Fruit fly (Drosophila melanogaster) whole organism, prepupa: ENCODE measurements around the gene Mon1.

Source experiments
- Blimp-1 ChIP-seq: fragments of 200-800 bp; sonication (Bioruptor generic); optimal IDR thresholded peaks from 3 replicates; lab custom pipeline; 2017; ENCODE audit warnings: missing biosample characterization, missing genetic modification characterization, mild to moderate bottlenecking, moderate library complexity, missing genetic modification reagents
- CG11902 ChIP-seq: fragments of 200-800 bp; sonication (Bioruptor generic); optimal IDR thresholded peaks from 3 replicates; lab custom pipeline; 2016; ENCODE audit warnings: missing biosample characterization, missing genetic modification characterization
- CG15336 ChIP-seq: fragments of 200-800 bp; sonication (Bioruptor generic); IDR thresholded peaks from 2 replicates; pipeline ENCODE4 v1.3.6; 2022; ENCODE audit warnings: missing biosample characterization, missing genetic modification characterization
- CG16779 ChIP-seq: fragments of 200-800 bp; sonication (Bioruptor generic); optimal IDR thresholded peaks from 3 replicates; lab custom pipeline; 2017; ENCODE audit warnings: missing biosample characterization, mild to moderate bottlenecking, missing genetic modification characterization
- CG3032 ChIP-seq: fragments of 200-800 bp; optimal IDR thresholded peaks from 2 replicates; lab custom pipeline; 2019; ENCODE audit warnings: missing biosample characterization, mild to moderate bottlenecking, missing genetic modification characterization, moderate library complexity
- CG31627 ChIP-seq: fragments of 200-800 bp; sonication (Bioruptor generic); optimal IDR thresholded peaks from 3 replicates; lab custom pipeline; 2016; ENCODE audit warnings: missing biosample characterization, missing genetic modification characterization
- CG6276 ChIP-seq: fragments of 200-800 bp; sonication (Bioruptor generic); optimal IDR thresholded peaks from 2 replicates; lab custom pipeline; 2017; ENCODE audit warnings: missing biosample characterization, mild to moderate bottlenecking, missing genetic modification characterization
- CG6854 ChIP-seq: fragments of 200-800 bp; sonication (Bioruptor generic); optimal IDR thresholded peaks from 2 replicates; lab custom pipeline; 2017; ENCODE audit warnings: missing biosample characterization, mild to moderate bottlenecking, missing genetic modification characterization
- CG7368 ChIP-seq: fragments of 200-800 bp; sonication (Bioruptor generic); optimal IDR thresholded peaks from 3 replicates; lab custom pipeline; 2016; ENCODE audit warnings: missing biosample characterization, missing genetic modification characterization
- CG8319 ChIP-seq: fragments of 200-800 bp; sonication (Bioruptor generic); optimal IDR thresholded peaks from 3 replicates; lab custom pipeline; 2016; ENCODE audit warnings: missing biosample characterization, missing genetic modification characterization
- CG8632 ChIP-seq: fragments of 200-800 bp; sonication (Bioruptor generic); optimal IDR thresholded peaks from 3 replicates; lab custom pipeline; 2016; ENCODE audit warnings: missing biosample characterization, missing genetic modification characterization
- CG9139 ChIP-seq: fragments of 200-800 bp; sonication (Bioruptor generic); optimal IDR thresholded peaks from 3 replicates; lab custom pipeline; 2017; ENCODE audit warnings: missing biosample characterization, mild to moderate bottlenecking, missing genetic modification characterization
- Eip75B ChIP-seq: fragments of 200-800 bp; sonication (Bioruptor generic); optimal IDR thresholded peaks from 3 replicates; lab custom pipeline; 2016; ENCODE audit warnings: missing biosample characterization, missing genetic modification characterization
- Eip78C ChIP-seq: fragments of 200-800 bp; sonication (Bioruptor generic); peaks from one replicate; lab custom pipeline; 2016; ENCODE audit warnings: missing biosample characterization, missing genetic modification characterization
- Ets21C ChIP-seq: fragments of 200-800 bp; sonication (Bioruptor generic); optimal IDR thresholded peaks from 3 replicates; lab custom pipeline; 2016; ENCODE audit warnings: missing biosample characterization, missing genetic modification characterization
- Ets96B ChIP-seq: fragments of 200-800 bp; optimal IDR thresholded peaks from 2 replicates; lab custom pipeline; 2019; ENCODE audit warnings: missing biosample characterization, mild to moderate bottlenecking, missing genetic modification characterization, moderate library complexity
- Gug ChIP-seq: fragments of 200-800 bp; sonication (Bioruptor generic); IDR thresholded peaks from 2 replicates; pipeline ENCODE4 v1.3.6; 2022; ENCODE audit warnings: missing biosample characterization, missing genetic modification characterization
- Hr38 ChIP-seq: sonication (Bioruptor generic); optimal IDR thresholded peaks from 2 replicates; lab custom pipeline; 2016; ENCODE audit warnings: missing biosample characterization, missing genetic modification characterization
- Hr39 ChIP-seq: fragments of 200-800 bp; sonication (Bioruptor generic); optimal IDR thresholded peaks from 2 replicates; lab custom pipeline; 2016; ENCODE audit warnings: missing biosample characterization, missing genetic modification characterization
- Hr4 ChIP-seq: fragments of 200-800 bp; sonication (Bioruptor generic); optimal IDR thresholded peaks from 3 replicates; lab custom pipeline; 2016; ENCODE audit warnings: missing biosample characterization, missing genetic modification characterization
- Met ChIP-seq: fragments of 200-800 bp; sonication (Bioruptor generic); optimal IDR thresholded peaks from 3 replicates; lab custom pipeline; 2016; ENCODE audit warnings: missing biosample characterization, missing genetic modification characterization
- OdsH ChIP-seq: fragments of 200-800 bp; sonication (Bioruptor generic); optimal IDR thresholded peaks from 3 replicates; lab custom pipeline; 2016; ENCODE audit warnings: missing biosample characterization, missing genetic modification characterization
- Sox102F ChIP-seq: fragments of 200-800 bp; sonication (Bioruptor generic); optimal IDR thresholded peaks from 2 replicates; lab custom pipeline; 2016; ENCODE audit warnings: missing biosample characterization, mild to moderate bottlenecking, missing genetic modification characterization
- achi ChIP-seq: fragments of 200-800 bp; sonication (Bioruptor generic); optimal IDR thresholded peaks from 3 replicates; lab custom pipeline; 2016; ENCODE audit warnings: missing biosample characterization, missing genetic modification characterization
- acj6 ChIP-seq: fragments of 200-800 bp; sonication (Bioruptor generic); optimal IDR thresholded peaks from 3 replicates; lab custom pipeline; 2016; ENCODE audit warnings: missing biosample characterization, missing genetic modification characterization
- cyc ChIP-seq: fragments of 200-800 bp; sonication (Bioruptor generic); optimal IDR thresholded peaks from 3 replicates; lab custom pipeline; 2016; ENCODE audit warnings: missing biosample characterization, missing genetic modification characterization
- dac ChIP-seq: fragments of 200-800 bp; sonication (Bioruptor generic); optimal IDR thresholded peaks from 2 replicates; lab custom pipeline; 2017; ENCODE audit warnings: missing biosample characterization, mild to moderate bottlenecking, missing genetic modification characterization
- dsx ChIP-seq: fragments of 200-800 bp; optimal IDR thresholded peaks from 3 replicates; lab custom pipeline; 2019; ENCODE audit warnings: missing biosample characterization, mild to moderate bottlenecking, missing genetic modification characterization, moderate library complexity; ENCODE audit not compliant: poor library complexity, severe bottlenecking
- eg ChIP-seq: fragments of 200-800 bp; sonication (Bioruptor generic); IDR thresholded peaks from 3 replicates; pipeline ENCODE4 v1.3.6; 2022; ENCODE audit warnings: missing biosample characterization, missing genetic modification characterization
- esn ChIP-seq: fragments of 200-800 bp; sonication (Bioruptor generic); optimal IDR thresholded peaks from 2 replicates; lab custom pipeline; 2016; ENCODE audit warnings: missing biosample characterization, mild to moderate bottlenecking, missing genetic modification characterization, moderate library complexity
- fd59A ChIP-seq: fragments of 200-800 bp; sonication (Bioruptor generic); optimal IDR thresholded peaks from 2 replicates; lab custom pipeline; 2017; ENCODE audit warnings: missing biosample characterization, mild to moderate bottlenecking, missing genetic modification characterization, missing genetic modification reagents
- fd85E ChIP-seq: fragments of 200-800 bp; sonication (Bioruptor generic); optimal IDR thresholded peaks from 3 replicates; lab custom pipeline; 2016; ENCODE audit warnings: missing biosample characterization, missing genetic modification characterization
- fkh ChIP-seq: fragments of 200-800 bp; sonication (Bioruptor generic); optimal IDR thresholded peaks from 3 replicates; lab custom pipeline; 2017; ENCODE audit warnings: missing biosample characterization, mild to moderate bottlenecking, missing genetic modification characterization, moderate library complexity
- lz ChIP-seq: fragments of 200-800 bp; sonication (Bioruptor generic); optimal IDR thresholded peaks from 3 replicates; lab custom pipeline; 2016; ENCODE audit warnings: missing biosample characterization, missing genetic modification characterization
- net ChIP-seq: fragments of 200-800 bp; sonication (Bioruptor generic); optimal IDR thresholded peaks from 3 replicates; lab custom pipeline; 2016; ENCODE audit warnings: missing biosample characterization, missing genetic modification characterization
- pdm3 ChIP-seq: fragments of 200-800 bp; sonication (Bioruptor generic); optimal IDR thresholded peaks from 3 replicates; lab custom pipeline; 2016; ENCODE audit warnings: missing biosample characterization, missing genetic modification characterization
- salr ChIP-seq, 2 experiments: fragments of 200-800 bp; sonication (Bioruptor generic); optimal IDR thresholded peaks; 3 replicates each; lab custom pipeline; 2016 to 2018; ENCODE audit warnings: missing biosample characterization in 2 of 2, missing genetic modification characterization in 2 of 2, mild to moderate bottlenecking in 1 of 2
- spab ChIP-seq: fragments of 200-800 bp; sonication (Bioruptor generic); optimal IDR thresholded peaks from 2 replicates; lab custom pipeline; 2017; ENCODE audit warnings: missing biosample characterization, mild to moderate bottlenecking, missing genetic modification characterization, missing genetic modification reagents
- svp ChIP-seq: fragments of 200-800 bp; sonication (Bioruptor generic); peaks from one replicate; lab custom pipeline; 2016; ENCODE audit warnings: missing biosample characterization, missing genetic modification characterization
- vri ChIP-seq: fragments of 200-800 bp; sonication (Bioruptor generic); optimal IDR thresholded peaks from 3 replicates; lab custom pipeline; 2016; ENCODE audit warnings: missing biosample characterization, mild to moderate bottlenecking, missing genetic modification characterization

Gene Mon1

dm6 chr2L:4829040-4829439, 21.4 kb upstream of the Mon1 start:
- TF ChIP-seq Eip78C (GFP tag; lab: Kevin White, UChicago) (peak; percentile 67), esn (peak; percentile 18), OdsH (GFP tag; lab: Kevin White, UChicago) (no peak), Hr38 (GFP tag; lab: Kevin White, UChicago) (no peak), fkh (GFP tag; lab: Kevin White, UChicago) (peak; percentile 91), CG6854 (no peak), salr (GFP tag; optimal IDR thresholded peaks at IDR 0.05; lab: Kevin White, UChicago) (no peak)
- TF ChIP-seq, all 60 proteins: peak for 3

dm6 chr2L:4830490-4830889, 20.0 kb upstream of the Mon1 start, which contains the start of gene Fnta:
Fnta (minus strand) TSS chr2L:4830693.
- TF ChIP-seq Ets21C (GFP tag; lab: Kevin White, UChicago) (no peak), CG6854 (peak; percentile 31), CG7368 (GFP tag; lab: Kevin White, UChicago) (no peak), achi (GFP tag; lab: Kevin White, UChicago) (no peak), CG3032 (tag; lab: Kevin White, UChicago) (peak; percentile 4), cyc (GFP tag; lab: Kevin White, UChicago) (no peak)

dm6 chr2L:4835091-4835689, 15.3 kb upstream of the Mon1 start, which contains the start of gene Ir25a:
Ir25a (minus strand) TSS chr2L:4835300.
- TF ChIP-seq Gug (GFP tag; lab: Robert Waterston, UW) (no peak), Eip78C (GFP tag; lab: Kevin White, UChicago) (peak; percentile 6)

- TF ChIP-seq eg (GFP tag; lab: Robert Waterston, UW) (0 out of 3 replicates have a peak, but pooled peaks have one; percentile 62), CG15336 (GFP tag; lab: Robert Waterston, UW) (peak; percentile 35; the same call in 1 of the 2 replicates), Eip75B (GFP tag; lab: Kevin White, UChicago) (no peak), Sox102F (GFP tag; lab: Kevin White, UChicago) (no peak), Hr4 (GFP tag; lab: Kevin White, UChicago) (peak; percentile 12), Ets21C (GFP tag; lab: Kevin White, UChicago) (no peak), Eip78C (GFP tag; lab: Kevin White, UChicago) (peak; percentile 30)
These were observed 14.2 kb upstream of the Mon1 start for dm6 chr2L:4836193-4836592.

- TF ChIP-seq Sox102F (GFP tag; lab: Kevin White, UChicago) (peak; percentile 99), Hr39 (peak; percentile 99), spab (peak; percentile 98), CG7368 (GFP tag; lab: Kevin White, UChicago) (peak; percentile 99), achi (GFP tag; lab: Kevin White, UChicago) (peak; percentile 99), dsx (GFP tag; lab: Kevin White, UChicago) (peak; percentile 96), Blimp-1 (GFP tag; lab: Kevin White, UChicago) (peak; percentile 82), CG15336 (GFP tag; lab: Robert Waterston, UW) (peak; percentile 100), CG9139 (GFP tag; lab: Kevin White, UChicago) (peak; percentile 93), CG31627 (GFP tag; lab: Kevin White, UChicago) (peak; percentile 99), CG6276 (peak; percentile 99), CG11902 (GFP tag; lab: Kevin White, UChicago) (peak; percentile 98), fd59A (GFP tag; lab: Kevin White, UChicago) (peak; percentile 98), Met (GFP tag; lab: Kevin White, UChicago) (peak; percentile 99), dac (GFP tag; lab: Kevin White, UChicago) (peak; percentile 100), net (GFP tag; lab: Kevin White, UChicago) (peak; percentile 100), Hr38 (GFP tag; lab: Kevin White, UChicago) (peak; percentile 95), lz (peak; percentile 99), Gug (GFP tag; lab: Robert Waterston, UW) (peak; percentile 99), eg (GFP tag; lab: Robert Waterston, UW) (peak; percentile 100), Ets96B (tag; lab: Kevin White, UChicago) (peak; percentile 99), CG16779 (tag; lab: Kevin White, UChicago) (peak; percentile 98), CG8319 (GFP tag; lab: Kevin White, UChicago) (peak; percentile 98), Hr4 (GFP tag; lab: Kevin White, UChicago) (peak; percentile 100), acj6 (GFP tag; lab: Kevin White, UChicago) (peak; percentile 99), vri (GFP tag; lab: Kevin White, UChicago) (peak; percentile 97), pdm3 (GFP tag; lab: Kevin White, UChicago) (peak; percentile 99), fd85E (GFP tag; lab: Kevin White, UChicago) (peak; percentile 97), svp (GFP tag; lab: Kevin White, UChicago) (peak; percentile 99), CG8632 (GFP tag; lab: Kevin White, UChicago) (peak; percentile 98)
These were observed 12.6 kb upstream of the Mon1 start, which contains the start of the genes tank and CG12194 for dm6 chr2L:4837772-4838397. tank (minus strand) TSS chr2L:4837999. CG12194 (plus strand) TSS chr2L:4838347.
